Fruit fly (Drosophila melanogaster) whole organism, pupa: Measurements from ENCODE around the gene Cul2.

Experiments
- CG12605 ChIP-seq: fragments of 200-800 bp; sonication (Bioruptor generic); IDR thresholded peaks from 2 replicates; pipeline ENCODE4 v1.3.6; 2022; ENCODE audit warnings: missing biosample characterization, missing genetic modification characterization
- CG14655 ChIP-seq: fragments of 200-800 bp; sonication (Bioruptor generic); optimal IDR thresholded peaks from 3 replicates; lab custom pipeline; 2017; ENCODE audit warnings: mild to moderate bottlenecking, missing biosample characterization, missing genetic modification reagents, missing genetic modification characterization
- CG17806 ChIP-seq: fragments of 200-800 bp; sonication (Bioruptor generic); optimal IDR thresholded peaks from 2 replicates; lab custom pipeline; 2018; ENCODE audit warnings: missing biosample characterization, mild to moderate bottlenecking, missing genetic modification characterization, moderate library complexity
- CG32121 ChIP-seq: fragments of 200-800 bp; sonication (Bioruptor generic); IDR thresholded peaks from 2 replicates; pipeline ENCODE4 v1.3.6; 2022; ENCODE audit warnings: missing biosample characterization, missing genetic modification characterization
- CG34367 ChIP-seq: fragments of 200-800 bp; sonication (Bioruptor generic); optimal IDR thresholded peaks from 2 replicates; lab custom pipeline; 2018; ENCODE audit warnings: missing biosample characterization, mild to moderate bottlenecking, missing genetic modification characterization
- CG8159 ChIP-seq: fragments of 200-800 bp; sonication (Bioruptor generic); optimal IDR thresholded peaks from 3 replicates; lab custom pipeline; 2018; ENCODE audit warnings: missing biosample characterization, mild to moderate bottlenecking, missing genetic modification characterization, moderate library complexity
- CG8301 ChIP-seq: fragments of 200-800 bp; sonication (Bioruptor generic); optimal IDR thresholded peaks from 2 replicates; lab custom pipeline; 2018; ENCODE audit warnings: missing biosample characterization, mild to moderate bottlenecking, missing genetic modification characterization
- EcR ChIP-seq: fragments of 200-800 bp; sonication (Bioruptor generic); optimal IDR thresholded peaks from 3 replicates; lab custom pipeline; 2019; ENCODE audit warnings: missing biosample characterization, missing genetic modification characterization, mild to moderate bottlenecking, moderate library complexity, missing genetic modification reagents
- Ets98B ChIP-seq: fragments of 200-800 bp; sonication (Bioruptor generic); IDR thresholded peaks from 2 replicates; pipeline ENCODE4 v1.3.6; 2022; ENCODE audit warnings: missing biosample characterization, missing genetic modification characterization
- Pif1A ChIP-seq: fragments of 200-800 bp; sonication (Bioruptor generic); optimal IDR thresholded peaks from 3 replicates; lab custom pipeline; 2016; ENCODE audit warnings: missing biosample characterization, missing genetic modification characterization
- Pif1B ChIP-seq: fragments of 200-800 bp; sonication (Bioruptor generic); optimal IDR thresholded peaks from 3 replicates; lab custom pipeline; 2016; ENCODE audit warnings: missing biosample characterization, missing genetic modification characterization
- fd96Ca ChIP-seq: fragments of 200-800 bp; sonication (Bioruptor generic); IDR thresholded peaks from 3 replicates; pipeline ENCODE4 v1.3.6; 2022; ENCODE audit warnings: missing biosample characterization, missing genetic modification characterization
- gl ChIP-seq: fragments of 200-800 bp; sonication (Bioruptor generic); optimal IDR thresholded peaks from 2 replicates; lab custom pipeline; 2018; ENCODE audit warnings: missing biosample characterization, mild to moderate bottlenecking, missing genetic modification characterization
- rn ChIP-seq: fragments of 200-800 bp; sonication (Bioruptor generic); IDR thresholded peaks from 2 replicates; pipeline ENCODE4 v1.3.6; 2022; ENCODE audit warnings: missing biosample characterization, missing genetic modification characterization

- TF ChIP-seq CG8159 (no peak), gl (no peak), fd96Ca (GFP tag; lab: Robert Waterston, UW) (no peak), rn (GFP tag; lab: Robert Waterston, UW) (no peak), Pif1A (GFP tag; lab: Kevin White, UChicago) (no peak), Ets98B (GFP tag; lab: Robert Waterston, UW) (no peak), CG14655 (GFP tag; lab: Kevin White, UChicago) (no peak), EcR (no peak), Pif1B (GFP tag; lab: Kevin White, UChicago) (no peak), CG34367 (tag; lab: Kevin White, UChicago) (no peak), CG12605 (no peak), CG8301 (tag; lab: Kevin White, UChicago) (no peak), CG17806 (tag; lab: Kevin White, UChicago) (no peak), CG32121 (no peak)
These were observed 30.6 kb upstream of the Cul2 start for dm6 chr2L:21627957-21628356.
